Worm (Caenorhabditis elegans) whole organism, mixed stage, embryonic: ENCODE measurements around the gene F48G7.12.

Experiments
- lin-32 ChIP-seq: fragments of 200-800 bp; sonication (Bioruptor generic); optimal IDR thresholded peaks from 2 replicates; lab custom pipeline; 2018; ENCODE audit warnings: mild to moderate bottlenecking, missing genetic modification characterization, missing compliant biosample characterization
- lsy-2 ChIP-seq: fragments of 150-350 bp; optimal IDR thresholded peaks from 2 replicates; lab custom pipeline; 2014; ENCODE audit warnings: missing biosample characterization, missing genetic modification characterization
- nhr-12 ChIP-seq: fragments of 150-350 bp; optimal IDR thresholded peaks from 2 replicates; lab custom pipeline; 2014; ENCODE audit warnings: missing biosample characterization, missing genetic modification characterization
- nhr-237 ChIP-seq: fragments of 150-350 bp; optimal IDR thresholded peaks from 2 replicates; lab custom pipeline; 2014; ENCODE audit warnings: missing biosample characterization, missing genetic modification characterization
- nhr-28 ChIP-seq: fragments of 150-350 bp; optimal IDR thresholded peaks from 2 replicates; lab custom pipeline; 2014; ENCODE audit warnings: missing biosample characterization, missing genetic modification characterization
- nhr-76 ChIP-seq: sonication (generic microtip); optimal IDR thresholded peaks from 2 replicates; lab custom pipeline; 2017; ENCODE audit warnings: missing biosample characterization, missing genetic modification characterization
- snpc-4 ChIP-seq: fragments of 150-350 bp; optimal IDR thresholded peaks from 2 replicates; lab custom pipeline; 2014; ENCODE audit warnings: missing biosample characterization, missing genetic modification characterization
- unc-39 ChIP-seq: fragments of 150-350 bp; optimal IDR thresholded peaks from 2 replicates; lab custom pipeline; 2014; ENCODE audit warnings: missing biosample characterization, missing genetic modification characterization
- unc-62 ChIP-seq: fragments of 150-350 bp; optimal IDR thresholded peaks from 2 replicates; lab custom pipeline; 2014; ENCODE audit warnings: missing biosample characterization, missing genetic modification reagents, missing genetic modification characterization
- ztf-11 ChIP-seq: fragments of 150-350 bp; optimal IDR thresholded peaks from 2 replicates; lab custom pipeline; 2014; ENCODE audit warnings: missing biosample characterization, missing genetic modification characterization

DNA sequence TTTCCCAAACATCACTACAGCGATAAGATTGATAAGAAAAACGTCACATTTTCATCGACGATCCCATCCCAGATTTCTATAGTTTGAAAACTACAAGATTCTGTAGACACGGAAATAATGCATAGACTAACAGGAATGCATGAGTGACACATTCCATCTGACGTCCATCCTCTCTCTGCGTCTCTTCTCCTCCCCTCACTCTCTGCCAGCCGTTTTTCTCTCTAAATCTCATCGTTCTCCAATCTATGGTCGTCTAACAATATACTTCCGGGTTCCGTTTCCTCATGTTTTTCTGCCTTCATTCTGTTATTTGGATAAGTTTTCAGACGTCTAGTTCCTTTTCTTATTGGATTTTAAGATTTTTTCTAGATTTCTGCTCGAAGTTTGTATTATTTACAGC is 27.0 kb downstream of the F48G7.12 start, which contains the start of gene F48G7.4:
- TF ChIP-seq unc-62 (GFP tag; lab: Kevin White, UChicago), result peak; percentile 86
- no peak for TF ChIP-seq unc-39 (tag; lab: Kevin White, UChicago)
- TF ChIP-seq nhr-76 (tag; lab: Kevin White, UChicago), result no peak
- no peak for TF ChIP-seq snpc-4 (tag; lab: Kevin White, UChicago)
- TF ChIP-seq nhr-12 (tag; lab: Kevin White, UChicago), result no peak
- TF ChIP-seq nhr-28 (tag; lab: Kevin White, UChicago), result no peak
- no peak for TF ChIP-seq ztf-11 (tag; lab: Kevin White, UChicago)
- no peak for TF ChIP-seq nhr-237 (tag; lab: Kevin White, UChicago)
- TF ChIP-seq lin-32 (GFP tag; lab: Kevin White, UChicago), result no peak
- no peak for TF ChIP-seq lsy-2 (tag; lab: Kevin White, UChicago)
